Fruit fly (Drosophila melanogaster) whole organism, embryonic: Measurements from ENCODE around the gene Lim1.
A peak's percentile ranks its signal among the peaks of the same experiment; 100 is the strongest.

Source experiments
- Atf-2 ChIP-seq: fragments of 200-800 bp; sonication (Bioruptor generic); optimal IDR thresholded peaks from 2 replicates; lab custom pipeline; 2016; ENCODE audit warnings: missing biosample characterization, missing genetic modification characterization
- CG10321 ChIP-seq: fragments of 200-800 bp; sonication (Bioruptor generic); IDR thresholded peaks from 2 replicates; pipeline ENCODE4 v1.3.6; 2022; ENCODE audit warnings: missing biosample characterization, missing genetic modification characterization
- CG10565 ChIP-seq: fragments of 200-800 bp; sonication (Bioruptor generic); optimal IDR thresholded peaks from 3 replicates; lab custom pipeline; 2016; ENCODE audit warnings: missing biosample characterization, mild to moderate bottlenecking, missing genetic modification characterization
- CG12659 ChIP-seq: fragments of 200-800 bp; sonication (Bioruptor generic); optimal IDR thresholded peaks from 3 replicates; lab custom pipeline; 2017; ENCODE audit warnings: mild to moderate bottlenecking, missing biosample characterization, missing genetic modification reagents, missing genetic modification characterization
- CG14050 ChIP-seq: fragments of 200-800 bp; sonication (Bioruptor generic); IDR thresholded peaks from 3 replicates; pipeline ENCODE4 v1.3.6; 2022; ENCODE audit warnings: missing biosample characterization, missing genetic modification characterization
- CG15514 ChIP-seq: fragments of 200-800 bp; sonication (Bioruptor generic); optimal IDR thresholded peaks from 3 replicates; lab custom pipeline; 2017; ENCODE audit warnings: missing biosample characterization, missing genetic modification characterization, mild to moderate bottlenecking, moderate library complexity, missing genetic modification reagents
- CG16815 ChIP-seq: fragments of 200-800 bp; sonication (Bioruptor generic); optimal IDR thresholded peaks from 3 replicates; lab custom pipeline; 2017; ENCODE audit warnings: missing biosample characterization, mild to moderate bottlenecking, missing genetic modification characterization
- CG16863 ChIP-seq: fragments of 200-800 bp; sonication (Bioruptor generic); optimal IDR thresholded peaks from 3 replicates; lab custom pipeline; 2016; ENCODE audit warnings: missing biosample characterization, missing genetic modification characterization
- CG17186 ChIP-seq: fragments of 200-800 bp; sonication (Bioruptor generic); optimal IDR thresholded peaks from 3 replicates; lab custom pipeline; 2017; ENCODE audit warnings: missing biosample characterization, missing genetic modification reagents, missing genetic modification characterization
- CG17361 ChIP-seq: fragments of 200-800 bp; sonication (Bioruptor generic); IDR thresholded peaks from 3 replicates; pipeline ENCODE4 v1.3.6; 2022; ENCODE audit warnings: missing biosample characterization, missing genetic modification characterization
- CG1832 ChIP-seq: fragments of 200-800 bp; sonication (Bioruptor generic); optimal IDR thresholded peaks from 2 replicates; lab custom pipeline; 2017; ENCODE audit warnings: missing biosample characterization, mild to moderate bottlenecking, missing genetic modification characterization, inconsistent platforms
- CG18599 ChIP-seq: fragments of 200-800 bp; sonication (Bioruptor generic); optimal IDR thresholded peaks from 3 replicates; lab custom pipeline; 2017; ENCODE audit warnings: missing biosample characterization, missing genetic modification characterization, mild to moderate bottlenecking, moderate library complexity, missing genetic modification reagents
- CG34376 ChIP-seq: fragments of 200-800 bp; sonication (Bioruptor generic); optimal IDR thresholded peaks from 2 replicates; lab custom pipeline; 2018; ENCODE audit warnings: missing biosample characterization, mild to moderate bottlenecking, missing genetic modification characterization
- CG5245 ChIP-seq: fragments of 200-800 bp; sonication (Bioruptor generic); optimal IDR thresholded peaks from 3 replicates; lab custom pipeline; 2016; ENCODE audit warnings: missing biosample characterization, missing genetic modification characterization
- CG6765 ChIP-seq: fragments of 200-800 bp; sonication (Bioruptor generic); optimal IDR thresholded peaks from 3 replicates; lab custom pipeline; 2017; ENCODE audit warnings: missing biosample characterization, mild to moderate bottlenecking, missing genetic modification characterization
- CG7372 ChIP-seq: fragments of 200-800 bp; sonication (Bioruptor generic); IDR thresholded peaks from 2 replicates; pipeline ENCODE4 v1.3.6; 2022; ENCODE audit warnings: missing biosample characterization, missing genetic modification characterization
- CG8388 ChIP-seq: fragments of 200-800 bp; sonication (Bioruptor generic); optimal IDR thresholded peaks from 2 replicates; lab custom pipeline; 2019; ENCODE audit warnings: missing biosample characterization, mild to moderate bottlenecking, missing genetic modification characterization, moderate library complexity
- CG9932 ChIP-seq: fragments of 200-800 bp; sonication (Bioruptor generic); IDR thresholded peaks from 2 replicates; pipeline ENCODE4 v1.3.6; 2022; ENCODE audit warnings: missing biosample characterization, missing genetic modification characterization
- Ets97D ChIP-seq: fragments of 200-800 bp; sonication (Bioruptor generic); optimal IDR thresholded peaks from 3 replicates; lab custom pipeline; 2016; ENCODE audit warnings: missing biosample characterization, missing genetic modification characterization
- Fer1 ChIP-seq: fragments of 200-800 bp; sonication (Bioruptor generic); optimal IDR thresholded peaks from 2 replicates; lab custom pipeline; 2017; ENCODE audit warnings: missing biosample characterization, mild to moderate bottlenecking, missing genetic modification characterization
- HLH54F ChIP-seq: fragments of 200-800 bp; sonication (Bioruptor generic); optimal IDR thresholded peaks from 3 replicates; lab custom pipeline; 2016; ENCODE audit warnings: missing biosample characterization, missing genetic modification characterization
- Hand ChIP-seq: fragments of 200-800 bp; sonication (Bioruptor generic); optimal IDR thresholded peaks from 2 replicates; lab custom pipeline; 2017; ENCODE audit warnings: mild to moderate bottlenecking, missing biosample characterization, missing genetic modification reagents, missing genetic modification characterization
- Lim3 ChIP-seq: fragments of 200-800 bp; sonication (Bioruptor generic); IDR thresholded peaks from 2 replicates; pipeline ENCODE4 v1.3.6; 2022; ENCODE audit warnings: missing biosample characterization, missing genetic modification characterization
- Med ChIP-seq: fragments of 200-800 bp; sonication (Bioruptor generic); peaks from one replicate; lab custom pipeline; 2016; ENCODE audit warnings: missing biosample characterization, missing genetic modification characterization, mild to moderate bottlenecking, inconsistent platforms, moderate library complexity
- Nf-YB ChIP-seq: fragments of 200-800 bp; sonication (Bioruptor generic); optimal IDR thresholded peaks from 3 replicates; lab custom pipeline; 2019; ENCODE audit warnings: missing biosample characterization, mild to moderate bottlenecking, missing genetic modification characterization, moderate library complexity
- Nf-YC ChIP-seq: fragments of 200-800 bp; optimal IDR thresholded peaks from 3 replicates; lab custom pipeline; 2019; ENCODE audit warnings: missing biosample characterization, mild to moderate bottlenecking, missing genetic modification characterization, moderate library complexity
- Sin3A ChIP-seq: fragments of >200 bp; optimal IDR thresholded peaks from 2 replicates; lab custom pipeline; 2018
- Sox100B ChIP-seq: fragments of 200-800 bp; sonication (Bioruptor generic); optimal IDR thresholded peaks from 3 replicates; lab custom pipeline; 2018; ENCODE audit warnings: missing biosample characterization, mild to moderate bottlenecking, missing genetic modification characterization
- Sox102F ChIP-seq: fragments of 200-800 bp; sonication (Bioruptor generic); optimal IDR thresholded peaks from 2 replicates; lab custom pipeline; 2018; ENCODE audit warnings: missing biosample characterization, mild to moderate bottlenecking, missing genetic modification characterization, moderate library complexity
- abd-A ChIP-seq: fragments of 200-800 bp; sonication (Bioruptor generic); optimal IDR thresholded peaks from 3 replicates; lab custom pipeline; 2019; ENCODE audit warnings: missing biosample characterization, mild to moderate bottlenecking, missing genetic modification characterization, moderate library complexity
- bigmax ChIP-seq: fragments of 200-800 bp; sonication (Bioruptor generic); optimal IDR thresholded peaks from 2 replicates; lab custom pipeline; 2018; ENCODE audit warnings: missing biosample characterization, mild to moderate bottlenecking, missing genetic modification characterization
- chm ChIP-seq: fragments of 200-800 bp; sonication (Bioruptor generic); IDR thresholded peaks from 2 replicates; pipeline ENCODE4 v1.3.6; 2022; ENCODE audit warnings: missing biosample characterization, missing genetic modification characterization
- chn ChIP-seq: fragments of 200-800 bp; sonication (Bioruptor generic); optimal IDR thresholded peaks from 2 replicates; lab custom pipeline; 2016; ENCODE audit warnings: missing biosample characterization, missing genetic modification characterization
- cwo ChIP-seq: fragments of 200-800 bp; sonication (Bioruptor generic); optimal IDR thresholded peaks from 3 replicates; lab custom pipeline; 2017; ENCODE audit warnings: missing biosample characterization, missing genetic modification characterization, mild to moderate bottlenecking, moderate library complexity, missing genetic modification reagents
- danr ChIP-seq: fragments of 200-800 bp; sonication (Bioruptor generic); IDR thresholded peaks from 2 replicates; pipeline ENCODE4 v1.3.6; 2022; ENCODE audit warnings: missing biosample characterization, missing genetic modification characterization
- dati ChIP-seq: fragments of 200-800 bp; sonication (Bioruptor generic); IDR thresholded peaks from 2 replicates; pipeline ENCODE4 v1.3.6; 2022; ENCODE audit warnings: missing biosample characterization, missing genetic modification characterization
- esg ChIP-seq: fragments of 200-800 bp; sonication (Bioruptor generic); conservative IDR thresholded peaks from 2 replicates; pipeline ENCODE4 v1.3.6; 2022; ENCODE audit warnings: missing biosample characterization, missing genetic modification characterization
- ewg ChIP-seq: fragments of 200-800 bp; sonication (Bioruptor generic); optimal IDR thresholded peaks from 3 replicates; lab custom pipeline; 2017; ENCODE audit warnings: mild to moderate bottlenecking, missing biosample characterization, missing genetic modification reagents, missing genetic modification characterization
- fd3F ChIP-seq: fragments of 200-800 bp; sonication (Bioruptor generic); optimal IDR thresholded peaks from 2 replicates; lab custom pipeline; 2018; ENCODE audit warnings: missing biosample characterization, mild to moderate bottlenecking, missing genetic modification characterization, moderate library complexity
- ham ChIP-seq: fragments of 200-800 bp; sonication (Bioruptor generic); IDR thresholded peaks from 2 replicates; pipeline ENCODE4 v1.3.6; 2022; ENCODE audit warnings: missing biosample characterization, missing genetic modification characterization
- ken ChIP-seq: fragments of 200-800 bp; sonication (Bioruptor generic); IDR thresholded peaks from 3 replicates; pipeline ENCODE4 v1.3.6; 2022; ENCODE audit warnings: missing biosample characterization, missing genetic modification characterization
- lab ChIP-seq: fragments of 200-800 bp; sonication (Bioruptor generic); optimal IDR thresholded peaks from 3 replicates; lab custom pipeline; 2017; ENCODE audit warnings: missing biosample characterization, missing genetic modification characterization, mild to moderate bottlenecking, moderate library complexity, missing genetic modification reagents
- peb ChIP-seq: fragments of 200-800 bp; sonication (Bioruptor generic); IDR thresholded peaks from 2 replicates; pipeline ENCODE4 v1.3.6; 2022; ENCODE audit warnings: missing biosample characterization, missing genetic modification characterization
- phol ChIP-seq: fragments of 200-800 bp; sonication (Bioruptor generic); optimal IDR thresholded peaks from 3 replicates; lab custom pipeline; 2018; ENCODE audit warnings: missing biosample characterization, mild to moderate bottlenecking, missing genetic modification characterization, moderate library complexity
- repo ChIP-seq: fragments of 200-800 bp; sonication (Bioruptor generic); optimal IDR thresholded peaks from 2 replicates; lab custom pipeline; 2016; ENCODE audit warnings: missing biosample characterization, missing genetic modification characterization
- trem ChIP-seq: fragments of 200-800 bp; optimal IDR thresholded peaks from 3 replicates; lab custom pipeline; 2019; ENCODE audit warnings: missing biosample characterization, mild to moderate bottlenecking, missing genetic modification characterization, moderate library complexity
- vfl ChIP-seq: fragments of 200-800 bp; sonication (Bioruptor generic); optimal IDR thresholded peaks from 2 replicates; lab custom pipeline; 2016; ENCODE audit warnings: missing biosample characterization, missing genetic modification characterization
- zen2 ChIP-seq: fragments of 200-800 bp; sonication (Bioruptor generic); IDR thresholded peaks from 3 replicates; pipeline ENCODE4 v1.3.6; 2022; ENCODE audit warnings: missing biosample characterization, missing genetic modification characterization; ENCODE audit not compliant: partially characterized antibody

The Lim1 gene

DNA sequence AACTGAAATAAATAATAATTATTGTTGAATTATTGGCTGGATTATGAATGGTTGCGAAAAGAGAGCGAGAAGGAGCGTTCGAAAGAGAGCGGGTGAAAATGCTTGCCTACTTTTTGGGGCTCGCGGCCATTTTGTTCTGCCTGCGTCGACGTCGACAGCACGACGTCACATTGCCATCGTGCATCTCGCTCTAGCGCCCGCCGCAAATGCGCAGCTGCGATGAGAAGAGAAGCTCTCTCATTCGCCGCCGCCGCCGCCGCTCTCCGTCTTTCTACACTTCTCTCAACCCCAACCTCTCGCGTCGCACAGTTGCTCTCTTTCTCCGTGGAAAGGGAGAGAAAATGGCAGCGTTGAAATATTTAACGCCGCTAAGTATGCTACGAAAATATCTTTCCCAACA lies 19.9 kb downstream of the Lim1 start (continued):
- TF ChIP-seq Ets97D (no peak), cwo (no peak), Lim3 (no peak), zen2 (GFP tag; lab: Robert Waterston, UW) (no peak), Nf-YB (GFP tag; lab: Kevin White, UChicago) (peak; percentile 87), phol (peak; percentile 39), ewg (GFP tag; lab: Kevin White, UChicago) (peak; percentile 75), trem (no peak), peb (no peak)

DNA sequence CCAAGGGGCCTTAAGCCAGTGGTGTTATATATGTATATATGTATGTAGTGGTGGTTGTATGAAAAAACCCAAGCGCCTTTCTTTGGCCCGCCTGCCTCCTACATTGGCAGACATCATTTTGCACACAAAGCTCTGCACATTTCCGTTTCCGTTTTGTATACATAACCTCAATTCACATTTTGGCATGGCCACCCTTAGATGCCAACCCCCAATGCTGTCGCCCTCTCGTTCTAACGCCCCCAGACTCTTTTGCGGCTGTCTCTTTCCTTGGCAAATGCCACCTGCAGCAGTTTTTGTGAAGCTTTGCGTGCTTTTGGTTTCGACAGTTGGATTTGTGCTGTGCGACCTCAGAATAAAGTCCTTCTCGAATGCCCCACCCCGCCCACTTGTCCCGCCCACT lies 24.9 kb downstream of the Lim1 start:
- TF ChIP-seq lab (GFP tag; lab: Kevin White, UChicago) = peak; percentile 57
- no peak for TF ChIP-seq CG10565 (GFP tag; lab: Kevin White, UChicago)
- no peak for TF ChIP-seq danr
- peak; percentile 61 for TF ChIP-seq Nf-YC (tag; lab: Kevin White, UChicago)
- TF ChIP-seq abd-A (tag; lab: Kevin White, UChicago) = peak; percentile 26
- peak; percentile 11 for TF ChIP-seq CG34376
- 0 out of 2 replicates have a peak, but pooled peaks have one; percentile 9 for TF ChIP-seq chm (GFP tag; lab: Robert Waterston, UW)
- peak; percentile 74 for TF ChIP-seq Ets97D
- TF ChIP-seq CG6765 (GFP tag; lab: Kevin White, UChicago) = peak; percentile 33
- peak; percentile 78 for TF ChIP-seq bigmax
- TF ChIP-seq CG10321 (GFP tag; lab: Robert Waterston, UW) = peak; percentile 12; the same call in 1 of the 2 replicates
- TF ChIP-seq Hand (GFP tag; lab: Kevin White, UChicago) = peak; percentile 16
- TF ChIP-seq Med (GFP tag; lab: Kevin White, UChicago) = peak; percentile 67
- TF ChIP-seq dati (GFP tag; lab: Robert Waterston, UW) = no peak
- TF ChIP-seq Fer1 = peak; percentile 23
- peak; percentile 19 for TF ChIP-seq CG1832
- peak; percentile 10 for TF ChIP-seq CG15514 (GFP tag; lab: Kevin White, UChicago)
- TF ChIP-seq CG7372 (GFP tag; lab: Robert Waterston, UW) = no peak
- TF ChIP-seq CG8388 (GFP tag; lab: Kevin White, UChicago) = no peak
- no peak for TF ChIP-seq Atf-2
- TF ChIP-seq CG18599 = peak; percentile 33
- no peak for TF ChIP-seq repo (GFP tag; lab: Kevin White, UChicago)
- TF ChIP-seq, all 482 proteins: peak for 15

DNA sequence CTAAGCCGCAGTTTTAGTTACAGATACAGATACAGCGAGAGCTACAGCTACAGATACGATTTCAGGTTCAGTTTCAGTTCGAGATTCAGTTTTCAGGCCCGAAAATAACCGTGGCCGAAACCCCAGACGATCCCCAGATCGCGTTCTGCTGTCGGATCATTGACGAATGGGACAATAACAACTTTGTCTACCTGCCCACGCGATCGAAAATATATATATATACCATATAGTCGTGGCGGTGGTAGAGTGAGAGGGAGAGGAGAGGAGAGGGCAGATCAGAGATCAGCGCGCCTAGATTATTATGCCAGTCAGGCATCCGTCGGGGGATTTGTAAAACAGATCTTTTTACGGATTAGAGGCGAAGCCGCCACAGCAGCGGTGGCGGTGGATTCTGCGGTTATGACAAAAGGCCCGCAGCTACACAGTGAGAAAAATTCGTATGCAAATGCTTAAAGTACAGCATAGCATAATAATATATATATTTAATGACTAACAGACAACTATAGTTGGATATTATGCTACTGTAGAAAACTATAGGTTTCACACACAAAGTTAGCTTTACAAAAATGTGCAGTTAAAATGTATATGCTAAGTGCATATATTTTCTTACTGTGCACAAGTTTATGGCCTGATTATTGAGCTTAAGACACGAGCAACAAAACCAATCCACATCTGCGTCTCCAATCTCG lies 28.7 kb downstream of the Lim1 start:
- peak; percentile 32; the same call in 1 of the 3 replicates for TF ChIP-seq CG14050 (GFP tag; lab: Robert Waterston, UW)
- no peak for TF ChIP-seq Sin3A (lab: Kevin White, UChicago)
- peak; percentile 14 for TF ChIP-seq CG15514 (GFP tag; lab: Kevin White, UChicago)
- TF ChIP-seq CG16863 (GFP tag; lab: Kevin White, UChicago) = no peak
- TF ChIP-seq ham = no peak
- TF ChIP-seq vfl (GFP tag; lab: Kevin White, UChicago) = no peak
- TF ChIP-seq fd3F (GFP tag; lab: Kevin White, UChicago) = no peak
- peak; percentile 34; the same call in 1 of the 2 replicates for TF ChIP-seq CG9932 (GFP tag; lab: Robert Waterston, UW)
- peak; percentile 65 for TF ChIP-seq Sox102F (GFP tag; lab: Kevin White, UChicago)
- peak; percentile 29 for TF ChIP-seq chn (GFP tag; lab: Kevin White, UChicago)
- peak; percentile 73 for TF ChIP-seq CG17361
- TF ChIP-seq HLH54F (GFP tag; lab: Kevin White, UChicago) = no peak
- peak; percentile 47; the same call in 1 of the 2 replicates for TF ChIP-seq esg
- peak; percentile 27 for TF ChIP-seq CG12659 (GFP tag; lab: Kevin White, UChicago)
- TF ChIP-seq Sox100B (GFP tag; lab: Kevin White, UChicago) = peak; percentile 49
- peak; percentile 62 for TF ChIP-seq trem
- TF ChIP-seq Med (GFP tag; lab: Kevin White, UChicago) = peak; percentile 60
- no peak for TF ChIP-seq CG17186
- TF ChIP-seq CG5245 (GFP tag; lab: Kevin White, UChicago) = peak; percentile 25
- TF ChIP-seq CG16815 (GFP tag; lab: Kevin White, UChicago) = peak; percentile 54
- peak; percentile 53; the same call in 1 of the 3 replicates for TF ChIP-seq ken (GFP tag; lab: Robert Waterston, UW)
